Fruit fly (Drosophila melanogaster): ENCODE measurements around the gene tap.

DNA sequence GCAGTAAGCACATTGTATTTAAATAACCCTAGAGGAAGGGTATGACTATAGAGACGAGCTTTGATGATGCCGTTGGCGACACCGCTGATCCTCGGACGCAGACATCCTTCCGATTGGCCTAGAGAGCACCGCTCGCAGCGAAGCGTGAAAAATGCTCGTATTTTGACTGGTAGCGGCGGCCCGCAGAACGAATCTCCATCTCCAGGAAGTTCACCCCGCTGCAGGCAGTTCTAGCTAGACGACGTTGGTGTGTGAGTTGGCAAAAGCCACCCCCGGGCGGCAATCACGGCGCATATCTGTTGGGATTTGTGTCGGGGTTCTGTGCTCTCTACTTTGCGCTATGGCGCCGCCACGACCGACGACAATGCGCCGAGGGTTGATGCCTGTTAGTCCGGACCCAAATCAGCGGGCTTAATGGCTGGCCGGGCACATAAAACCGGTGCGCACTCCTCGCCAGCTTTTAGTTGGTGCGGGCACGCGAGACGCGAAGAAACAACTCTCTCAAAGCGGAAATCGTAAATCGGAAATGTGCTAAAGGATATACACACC lies at the start of gene tap:
- no peak for TF ChIP-seq Myc (optimal IDR thresholded peaks at IDR 0.05)
- no peak for TF ChIP-seq ey (GFP tag; optimal IDR thresholded peaks at IDR 0.05)
- no peak for TF ChIP-seq Sp1 (GFP tag; optimal IDR thresholded peaks at IDR 0.05)
- TF ChIP-seq Dfd (GFP tag; optimal IDR thresholded peaks at IDR 0.05): no peak
- no peak for TF ChIP-seq pan (optimal IDR thresholded peaks at IDR 0.05)
- no peak for TF ChIP-seq rgr (GFP tag; optimal IDR thresholded peaks at IDR 0.05)
- no peak for TF ChIP-seq dsf (GFP tag; optimal IDR thresholded peaks at IDR 0.05; ENCODE audit: borderline replicate concordance)
